Worm (Caenorhabditis elegans): ENCODE measurements around the gene Y59E9AL.4.
A peak's percentile ranks its signal among the peaks of the same experiment; 100 is the strongest.
"Not testable (repeated sequence)": the region's sequence is repeated elsewhere in the genome, so short reads cannot be mapped to it uniquely, and the experiment has no call there.

The Y59E9AL.4 gene

DNA sequence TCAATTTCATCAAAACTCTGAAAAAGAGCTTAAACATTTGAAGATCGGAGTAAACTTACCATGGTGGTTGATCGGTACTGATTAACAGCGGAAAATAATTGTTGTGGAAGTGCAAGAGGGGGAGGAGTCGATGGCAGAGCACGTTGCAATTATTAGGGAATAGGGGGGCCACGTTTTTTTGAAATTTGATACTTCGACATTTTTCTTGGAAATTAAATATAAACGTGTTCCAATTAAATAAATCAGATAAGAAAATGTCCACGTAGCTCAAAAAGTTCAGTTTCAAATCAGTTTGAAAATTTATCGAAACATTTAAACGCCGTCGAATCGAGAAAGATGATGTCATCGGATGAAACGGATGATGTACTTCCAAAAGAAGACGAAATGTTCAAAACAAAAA is 41.7 kb upstream of the Y59E9AL.4 start, which contains the start of gene F36H12.9:
F36H12.9 (plus strand) TSS at position 301 of the 400 bp plus-strand sequence.
- TF ChIP-seq nfya-2 (GFP tag; IDR thresholded peaks at IDR 0.05); chd-7 (tag; optimal IDR thresholded peaks at IDR 0.05); B0261.1 (tag; optimal IDR thresholded peaks at IDR 0.05): not testable (repeated sequence)

DNA sequence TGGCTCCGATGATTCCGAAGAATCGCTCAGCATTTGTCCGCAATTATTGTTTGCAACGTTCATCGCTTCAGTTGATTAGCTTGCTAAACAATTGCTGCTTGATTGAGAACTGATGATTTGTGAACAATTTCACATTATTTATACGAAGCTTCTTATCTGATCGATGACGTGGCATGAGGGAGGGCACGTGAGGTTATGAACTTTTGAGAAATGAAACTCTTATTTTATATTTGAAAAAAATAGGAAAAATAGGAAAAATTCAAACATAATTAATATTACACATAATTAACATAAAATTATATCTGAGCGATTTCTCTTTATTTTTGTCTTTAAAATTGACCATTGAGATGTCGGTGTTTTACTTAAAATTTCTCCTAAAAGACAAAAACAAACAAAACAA is 39.7 kb upstream of the Y59E9AL.4 start, which contains the start of gene F36H12.10:
F36H12.10 (minus strand) TSS at position 101 of the 400 bp plus-strand sequence.
- not testable (repeated sequence) for TF ChIP-seq athp-1 (tag; optimal IDR thresholded peaks at IDR 0.05); tbp1 (GFP tag; optimal IDR thresholded peaks at IDR 0.05); lag-1 (GFP tag; IDR thresholded peaks at IDR 0.05)

DNA sequence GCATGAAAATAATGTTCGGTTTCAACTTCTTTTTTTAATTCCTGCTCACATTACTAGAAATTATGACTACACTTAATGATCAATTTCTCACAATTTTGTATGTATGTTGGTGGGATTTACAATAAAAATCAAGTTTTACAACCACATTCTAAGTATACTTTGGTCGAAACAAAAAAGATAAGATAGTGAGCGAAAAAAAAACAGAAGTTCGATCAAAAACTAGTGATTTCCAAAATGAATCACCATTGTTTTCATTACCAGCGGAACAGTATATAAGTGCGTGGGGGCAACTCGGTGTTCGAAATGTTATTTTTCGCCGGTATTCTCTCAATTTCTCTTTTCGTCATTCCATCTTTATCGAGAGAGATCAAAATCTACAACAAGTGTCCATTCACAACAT is 15.5 kb upstream of the Y59E9AL.4 start, which contains the start of gene thn-5:
thn-5 (plus strand) TSS at position 301 of the 400 bp plus-strand sequence.
- TF ChIP-seq gei-17 (GFP tag; optimal IDR thresholded peaks at IDR 0.05) (no peak), Y79H2A.3 (GFP tag; conservative IDR thresholded peaks at IDR 0.05) (no peak), ztf-25 (GFP tag; IDR thresholded peaks at IDR 0.05) (no peak), mes-4 (tag; optimal IDR thresholded peaks at IDR 0.05) (no peak), Y67H2A.10 (GFP tag; conservative IDR thresholded peaks at IDR 0.05) (no peak), egl-18 (GFP tag; IDR thresholded peaks at IDR 0.05) (no peak)

DNA sequence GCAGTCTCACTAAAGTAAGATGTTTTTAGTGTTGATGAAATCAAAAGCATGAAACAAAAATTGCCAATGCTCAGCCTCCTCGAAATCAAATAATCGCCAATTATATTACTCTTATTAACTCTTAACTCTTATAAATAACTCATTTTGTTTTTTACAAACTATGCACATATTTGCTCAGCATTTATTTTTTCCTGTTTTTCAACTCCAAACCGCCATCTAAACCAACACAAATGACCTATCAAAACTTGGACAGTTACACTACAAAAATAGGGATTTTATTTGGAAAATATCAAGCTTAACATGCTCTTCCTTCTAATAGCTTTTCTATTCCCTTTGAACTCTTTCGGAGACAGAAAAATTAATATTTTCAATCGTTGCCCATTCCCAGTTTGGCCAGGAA is 13.6 kb upstream of the Y59E9AL.4 start, which contains the start of gene thn-6:
thn-6 (plus strand) TSS at position 301 of the 400 bp plus-strand sequence.
- TF ChIP-seq ztf-6 (GFP tag; IDR thresholded peaks at IDR 0.05) (no peak), attf-6 (GFP tag; IDR thresholded peaks at IDR 0.05) (no peak), fkh-3 (tag; optimal IDR thresholded peaks at IDR 0.05) (no peak), atf-7 (tag; optimal IDR thresholded peaks at IDR 0.05) (no peak), nfya-1 (tag; optimal IDR thresholded peaks at IDR 0.05; ENCODE audit: borderline replicate concordance, insufficient read depth) (no peak), Y67H2A.10 (GFP tag; conservative IDR thresholded peaks at IDR 0.05) (no peak), nhr-179 (tag; optimal IDR thresholded peaks at IDR 0.05) (no peak), xnd-1 (tag; optimal IDR thresholded peaks at IDR 0.05) (no peak)

DNA sequence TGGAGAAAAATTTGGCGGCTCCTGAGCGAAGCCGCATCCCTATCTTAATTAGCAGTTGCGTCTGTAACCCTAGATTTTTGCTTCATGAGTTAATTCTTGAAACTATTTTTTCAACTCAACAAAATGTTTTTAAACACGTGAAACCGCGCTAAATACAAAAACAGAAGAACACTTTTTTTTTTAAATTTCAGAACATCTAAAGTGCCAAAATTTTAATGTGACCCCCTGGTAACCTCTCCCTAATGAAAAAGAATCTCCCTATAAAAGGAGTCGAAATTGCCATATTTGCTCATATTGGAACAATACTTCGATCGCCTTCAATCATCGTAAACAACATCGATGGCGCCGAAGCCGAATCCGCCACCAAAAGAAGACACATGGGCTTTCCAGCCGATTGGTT is 11.6 kb upstream of the Y59E9AL.4 start, which contains the start of gene nsph-4.1:
nsph-4.1 (plus strand) TSS at position 301 of the 400 bp plus-strand sequence.
- TF ChIP-seq C06A6.2 (GFP tag; conservative IDR thresholded peaks at IDR 0.05); ztf-25 (GFP tag; IDR thresholded peaks at IDR 0.05); tlf-1 (GFP tag; optimal IDR thresholded peaks at IDR 0.05): not testable (repeated sequence)

DNA sequence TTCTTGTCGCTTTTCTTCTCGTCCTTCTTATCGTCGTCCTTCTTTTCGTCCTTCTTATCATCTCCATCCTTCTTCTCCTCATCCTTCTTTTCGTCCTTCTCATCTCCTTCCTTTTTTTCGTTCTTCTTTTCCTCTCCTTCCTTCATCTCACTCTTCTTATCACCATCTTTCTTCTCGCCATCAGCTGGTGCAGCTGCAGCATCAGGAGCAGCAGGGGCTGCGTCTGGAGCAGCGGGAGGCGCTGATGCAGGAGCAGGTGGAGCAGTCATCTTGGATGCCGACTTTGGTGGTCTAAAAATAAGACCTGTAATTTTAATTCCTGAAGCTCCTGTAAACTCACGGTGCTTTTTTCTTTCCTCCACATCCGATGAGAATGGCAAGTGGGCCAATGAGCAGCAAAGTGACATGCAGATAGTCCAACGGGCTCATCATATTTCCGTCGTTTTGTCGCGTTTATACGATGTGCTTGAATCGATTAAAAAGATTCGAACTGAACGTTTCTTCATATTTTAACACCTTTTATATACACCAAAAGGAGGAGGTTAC is 10.4 kb upstream of the Y59E9AL.4 start, which contains the start of gene cylc-1:
cylc-1 (minus strand) TSS at position 496 of the 546 bp plus-strand sequence.
- TF ChIP-seq zfh-2 (GFP tag; conservative IDR thresholded peaks at IDR 0.05) = peak; percentile 79
- TF ChIP-seq egrh-3 (GFP tag; IDR thresholded peaks at IDR 0.05) = peak; percentile 68

DNA sequence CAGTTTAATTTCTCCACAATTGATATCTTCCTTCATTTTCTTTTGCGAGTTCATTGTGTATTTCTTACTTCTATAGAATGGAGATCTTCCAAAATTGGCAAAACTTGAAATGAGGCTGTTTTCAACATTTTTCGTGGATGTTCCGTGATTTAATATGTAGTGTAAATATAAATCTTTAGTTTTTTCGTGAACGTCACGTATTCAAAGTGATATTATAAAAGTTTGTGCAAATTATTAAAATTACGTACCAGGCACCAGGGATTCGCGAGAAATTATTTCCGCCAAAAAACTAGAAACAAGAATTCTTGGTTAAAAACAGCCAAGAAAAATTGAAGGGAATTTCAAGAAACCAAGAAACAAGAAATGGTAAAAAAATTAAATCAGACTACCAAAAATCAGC is 9.2 kb upstream of the Y59E9AL.4 start, which contains the start of gene Y59E9AL.8:
Y59E9AL.8 (minus strand) TSS at position 101 of the 400 bp plus-strand sequence.
- no peak for TF ChIP-seq B0261.1 (tag; optimal IDR thresholded peaks at IDR 0.05)
- no peak for TF ChIP-seq zfh-2 (GFP tag; conservative IDR thresholded peaks at IDR 0.05)
- no peak for TF ChIP-seq lsl-1 (GFP tag; optimal IDR thresholded peaks at IDR 0.05)
- TF ChIP-seq zim-3 (tag; optimal IDR thresholded peaks at IDR 0.05) = no peak
- TF ChIP-seq rpc-1 (optimal IDR thresholded peaks at IDR 0.05) = no peak
- no peak for TF ChIP-seq rpc-1 (tag; optimal IDR thresholded peaks at IDR 0.05)
- TF ChIP-seq lin-35 (GFP tag; optimal IDR thresholded peaks at IDR 0.05) = no peak
- no peak for TF ChIP-seq repo-1 (tag; optimal IDR thresholded peaks at IDR 0.05)
- TF ChIP-seq nhr-179 (tag; optimal IDR thresholded peaks at IDR 0.05) = no peak
- no peak for TF ChIP-seq B0336.3 (GFP tag; IDR thresholded peaks at IDR 0.05)
- no peak for TF ChIP-seq ekl-4 (GFP tag; IDR thresholded peaks at IDR 0.05)
- TF ChIP-seq atf-7 (tag; optimal IDR thresholded peaks at IDR 0.05) = no peak
- TF ChIP-seq madf-6 (GFP tag; IDR thresholded peaks at IDR 0.05) = no peak
